Fruit fly (Drosophila melanogaster): ENCODE measurements around the gene CG18223.

DNA sequence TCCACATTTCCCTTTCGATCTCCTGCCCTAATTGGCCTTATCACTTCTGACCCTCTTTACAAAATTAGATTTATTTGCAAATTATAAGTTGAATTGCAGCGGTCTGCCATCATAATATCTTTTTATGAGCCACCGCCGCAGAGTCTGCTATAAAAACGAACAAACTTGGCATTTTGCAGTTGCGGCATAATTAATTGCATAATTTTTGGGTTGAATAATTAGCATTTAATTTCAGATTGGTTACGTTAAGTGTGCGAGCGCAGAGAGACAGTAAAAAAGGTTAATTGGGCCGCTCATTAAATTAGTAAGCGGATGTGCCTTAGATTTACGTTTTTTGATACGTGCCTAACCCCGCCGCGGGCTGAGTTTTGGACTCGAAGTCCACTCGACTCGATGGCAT lies 29.0 kb upstream of the CG18223 start:
- TF ChIP-seq CG2875 (GFP tag; optimal IDR thresholded peaks at IDR 0.05) (no peak), CG3847 (GFP tag; IDR thresholded peaks at IDR 0.05) (no peak), pros (GFP tag; optimal IDR thresholded peaks at IDR 0.05) (no peak), CG2199 (GFP tag; IDR thresholded peaks at IDR 0.05) (0 out of 3 replicates have a peak, but pooled peaks have one; percentile 20), Meics (GFP tag; optimal IDR thresholded peaks at IDR 0.05) (no peak), slou (GFP tag; optimal IDR thresholded peaks at IDR 0.05) (no peak), Ets65A (GFP tag) (no peak), CG2678 (tag; optimal IDR thresholded peaks at IDR 0.05) (no peak), zf30C (GFP tag; optimal IDR thresholded peaks at IDR 0.05) (no peak)
